Fruit fly (Drosophila melanogaster) whole organism, wandering third instar larva: ENCODE data around the gene sba.

Experiments used
- Abd-B ChIP-seq: fragments of >200 bp; optimal IDR thresholded peaks from 2 replicates; lab custom pipeline; 2017; ENCODE audit warnings: missing biosample characterization, missing genetic modification characterization
- CG32264 ChIP-seq: fragments of 200-800 bp; sonication (Bioruptor generic); optimal IDR thresholded peaks from 2 replicates; lab custom pipeline; 2016; ENCODE audit warnings: missing biosample characterization, missing genetic modification characterization
- Hr83 ChIP-seq: fragments of 200-300 bp; sonication (Bioruptor generic); optimal IDR thresholded peaks from 2 replicates; lab custom pipeline; 2016; ENCODE audit warnings: missing biosample characterization, mild to moderate bottlenecking, missing genetic modification characterization, moderate library complexity; ENCODE audit not compliant: poor library complexity, severe bottlenecking
- Myc ChIP-seq: fragments of >200 bp; optimal IDR thresholded peaks from 2 replicates; lab custom pipeline; 2017
- OdsH ChIP-seq: fragments of 200-800 bp; sonication (Bioruptor generic); optimal IDR thresholded peaks from 2 replicates; lab custom pipeline; 2016; ENCODE audit warnings: missing biosample characterization, mild to moderate bottlenecking, missing genetic modification characterization
- Rel ChIP-seq, 2 experiments: fragments of 200-800 bp; sonication (Bioruptor generic) in 1 of 2; optimal IDR thresholded peaks; 2 replicates in 1 of 2; 3 replicates in 1 of 2; lab custom pipeline; 2016 to 2019; ENCODE audit warnings: mild to moderate bottlenecking in 2 of 2, missing biosample characterization in 2 of 2, missing genetic modification characterization in 2 of 2, moderate library complexity in 1 of 2
- Vsx2 ChIP-seq: fragments of 200-300, 225-300 bp; sonication (Bioruptor generic); optimal IDR thresholded peaks from 2 replicates; lab custom pipeline; 2018; ENCODE audit warnings: missing biosample characterization, missing genetic modification characterization; ENCODE audit not compliant: partially characterized antibody
- br ChIP-seq: fragments of 200-800 bp; sonication (Bioruptor generic); optimal IDR thresholded peaks from 2 replicates; lab custom pipeline; 2016; ENCODE audit warnings: missing biosample characterization, missing genetic modification characterization
- ey ChIP-seq: fragments of 200-800 bp; sonication (Bioruptor generic); optimal IDR thresholded peaks from 2 replicates; lab custom pipeline; 2016; ENCODE audit warnings: missing biosample characterization, missing genetic modification characterization
- fru ChIP-seq: fragments of 200-800 bp; sonication (Bioruptor generic); optimal IDR thresholded peaks from 3 replicates; lab custom pipeline; 2016; ENCODE audit warnings: missing biosample characterization, mild to moderate bottlenecking, missing genetic modification characterization
- h ChIP-seq: fragments of 200-800 bp; sonication (Bioruptor generic); optimal IDR thresholded peaks from 3 replicates; lab custom pipeline; 2016; ENCODE audit warnings: missing biosample characterization, mild to moderate bottlenecking, missing genetic modification characterization
- jim ChIP-seq: fragments of 175-275, 200-325 bp; sonication (Bioruptor generic); optimal IDR thresholded peaks from 2 replicates; lab custom pipeline; 2016; ENCODE audit warnings: missing biosample characterization, mild to moderate bottlenecking, missing genetic modification characterization
- pan ChIP-seq: fragments of >200 bp; optimal IDR thresholded peaks from 2 replicates; lab custom pipeline; 2017
- psq ChIP-seq: fragments of 200-800 bp; sonication (Bioruptor generic); optimal IDR thresholded peaks from 3 replicates; lab custom pipeline; 2017; ENCODE audit warnings: missing biosample characterization, mild to moderate bottlenecking, missing genetic modification characterization, moderate library complexity

DNA sequence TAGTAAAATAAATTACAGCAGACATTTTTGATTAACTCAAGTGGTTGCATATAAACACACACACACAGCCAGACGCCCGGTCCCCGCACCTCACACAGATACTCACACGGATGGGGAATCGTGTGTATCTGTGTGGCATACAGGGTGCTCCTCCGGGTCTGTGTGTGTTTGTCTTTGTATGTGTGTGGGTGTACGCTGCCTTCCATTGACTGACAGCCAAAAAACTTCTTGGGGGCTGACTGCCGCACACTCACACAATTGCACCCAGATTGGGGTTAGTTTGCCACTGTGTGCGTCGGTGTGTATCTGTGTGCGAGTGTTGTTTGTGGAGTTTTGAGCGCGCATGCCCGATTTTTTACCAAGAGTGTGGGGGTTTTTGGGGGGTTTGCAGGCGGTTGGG, 76.7 kb downstream of the sba start:
- TF ChIP-seq pan (no peak), OdsH (GFP tag; lab: Kevin White, UChicago) (no peak), CG32264 (no peak), h (GFP tag; lab: Kevin White, UChicago) (no peak), jim (no peak), psq (GFP tag; lab: Kevin White, UChicago) (no peak), br (no peak), fru (GFP tag; lab: Kevin White, UChicago) (no peak), Vsx2 (GFP tag; lab: Kevin White, UChicago) (no peak), Abd-B (GFP tag; lab: Kevin White, UChicago) (no peak), ey (GFP tag; lab: Kevin White, UChicago) (no peak), Myc (lab: Kevin White, UChicago) (no peak), Rel (GFP tag; optimal IDR thresholded peaks at IDR 0.05; lab: Kevin White, UChicago) (no peak), Rel (tag; optimal IDR thresholded peaks at IDR 0.05; lab: Kevin White, UChicago) (no peak), Hr83 (GFP tag; lab: Kevin White, UChicago) (no peak)
